Fruit fly (Drosophila melanogaster) S2 (cell line): Measurements from ENCODE around the gene mmy.

ENCODE experiments used
- CG8478 ChIP-seq: fragments of >200 bp; optimal IDR thresholded peaks from 2 replicates; lab custom pipeline; 2018
- CTCF ChIP-seq, 2 experiments: fragments of >200 bp; optimal IDR thresholded peaks; 2 replicates each; lab custom pipeline; 2018

The mmy gene

dm6 chr2L:6473076-6474037 is at the start of gene mmy:
TSS of gene mmy (minus strand) at chr2L:6473904.
- TF ChIP-seq CTCF (optimal IDR thresholded peaks at IDR 0.05; lab: Kevin White, UChicago), result no peak
- TF ChIP-seq CG8478 (lab: Kevin White, UChicago), result no peak

dm6 chr2L:6513948-6514347 is 40.2 kb upstream of the mmy start:
- TF ChIP-seq CG8478 (lab: Kevin White, UChicago) (no peak), CTCF (optimal IDR thresholded peaks at IDR 0.05; lab: Kevin White, UChicago) (no peak)

- TF ChIP-seq CG8478 (lab: Kevin White, UChicago) (no peak), CTCF (optimal IDR thresholded peaks at IDR 0.05; lab: Kevin White, UChicago) (no peak)
Measured at dm6 chr2L:6508666-6509065, 35.0 kb upstream of the mmy start.

dm6 chr2L:6503724-6504037 is 30.0 kb upstream of the mmy start:
- TF ChIP-seq CG8478 (lab: Kevin White, UChicago) (no peak), CTCF (optimal IDR thresholded peaks at IDR 0.05; lab: Kevin White, UChicago) (no peak)

- no peak for TF ChIP-seq CTCF (optimal IDR thresholded peaks at IDR 0.05; lab: Kevin White, UChicago)
- TF ChIP-seq CG8478 (lab: Kevin White, UChicago), result no peak
Measured at dm6 chr2L:6502887-6503723, 29.4 kb upstream of the mmy start.

- no peak for TF ChIP-seq CTCF (optimal IDR thresholded peaks at IDR 0.05; lab: Kevin White, UChicago)
- no peak for TF ChIP-seq CG8478 (lab: Kevin White, UChicago)
Measured at dm6 chr2L:6500648-6501325, 27.1 kb upstream of the mmy start.

- TF ChIP-seq CG8478 (lab: Kevin White, UChicago) (no peak), CTCF (optimal IDR thresholded peaks at IDR 0.05; lab: Kevin White, UChicago) (peak; percentile 26 to 60)
Measured at dm6 chr2L:6498448-6498847, 24.7 kb upstream of the mmy start, which contains the start of gene CG31637. TSS of gene CG31637 (plus strand) at chr2L:6498647.

- TF ChIP-seq CG8478 (lab: Kevin White, UChicago) (no peak), CTCF (optimal IDR thresholded peaks at IDR 0.05; lab: Kevin White, UChicago) (no peak)
Measured at dm6 chr2L:6496753-6497152, 23.0 kb upstream of the mmy start, which contains the start of gene CG9550. TSS of gene CG9550 (plus strand) at chr2L:6497053.

- TF ChIP-seq CTCF (optimal IDR thresholded peaks at IDR 0.05; lab: Kevin White, UChicago), result no peak
- no peak for TF ChIP-seq CG8478 (lab: Kevin White, UChicago)
Measured at dm6 chr2L:6494405-6494816, 20.7 kb upstream of the mmy start, which contains the start of gene CG9547. TSS of gene CG9547 (minus strand) at chr2L:6494532.

- no peak for TF ChIP-seq CTCF (optimal IDR thresholded peaks at IDR 0.05; lab: Kevin White, UChicago)
- TF ChIP-seq CG8478 (lab: Kevin White, UChicago), result no peak
Measured at dm6 chr2L:6490783-6491249, 17.1 kb upstream of the mmy start, which contains the start of the genes Phf5a and CG31638. TSS of gene Phf5a (minus strand) at chr2L:6490843. TSS of gene CG31638 (plus strand) at chr2L:6491061.

dm6 chr2L:6488676-6489140 is 15.0 kb upstream of the mmy start, which contains the start of the genes KFase and epsilonCOP:
TSS of gene KFase (minus strand) at chr2L:6488756.
TSS of gene epsilonCOP (plus strand) at chr2L:6489090.
- TF ChIP-seq CG8478 (lab: Kevin White, UChicago) (no peak), CTCF (optimal IDR thresholded peaks at IDR 0.05; lab: Kevin White, UChicago) (peak in 1 of 2 experiments; percentile 27)

dm6 chr2L:6481310-6481738 is 7.6 kb upstream of the mmy start:
- TF ChIP-seq CG8478 (lab: Kevin White, UChicago), result no peak
- TF ChIP-seq CTCF (optimal IDR thresholded peaks at IDR 0.05; lab: Kevin White, UChicago), result no peak

dm6 chr2L:6480212-6480994 is 6.7 kb upstream of the mmy start, which contains the start of the genes Sec61alpha and Daxx:
TSS of gene Sec61alpha (minus strand) at chr2L:6480575.
TSS of gene Daxx (plus strand) at chr2L:6480929.
- TF ChIP-seq CG8478 (lab: Kevin White, UChicago) (no peak), CTCF (optimal IDR thresholded peaks at IDR 0.05; lab: Kevin White, UChicago) (no peak)
